Fruit fly (Drosophila melanogaster): ENCODE measurements around the gene CG33641.
A peak's percentile ranks its signal among the peaks of the same experiment; 100 is the strongest.

CG33641 gene

dm6 chr2L:13547738-13548726, 19.2 kb downstream of the CG33641 start (continued):
- TF ChIP-seq acj6 (GFP tag; optimal IDR thresholded peaks at IDR 0.05) (peak; percentile 76), cyc (GFP tag; optimal IDR thresholded peaks at IDR 0.05) (peak; percentile 85), CG3032 (tag; optimal IDR thresholded peaks at IDR 0.05) (peak; percentile 81), esn (GFP tag; optimal IDR thresholded peaks at IDR 0.05) (peak; percentile 87), Hr38 (GFP tag; optimal IDR thresholded peaks at IDR 0.05) (no peak), fkh (GFP tag; optimal IDR thresholded peaks at IDR 0.05) (no peak), CG1621 (tag; optimal IDR thresholded peaks at IDR 0.05) (peak; percentile 16), Smox (GFP tag; optimal IDR thresholded peaks at IDR 0.05) (peak; percentile 82), CG11294 (GFP tag; IDR thresholded peaks at IDR 0.05) (peak; percentile 45; the same call in 1 of the 2 replicates), dsx (GFP tag; optimal IDR thresholded peaks at IDR 0.05; ENCODE audit: poor library complexity, severe bottlenecking) (peak; percentile 52), CG8119 (GFP tag; IDR thresholded peaks at IDR 0.05) (no peak; the same call in 1 of the 3 replicates)

- TF ChIP-seq dac (GFP tag; optimal IDR thresholded peaks at IDR 0.05) (no peak), Blimp-1 (GFP tag; optimal IDR thresholded peaks at IDR 0.05) (peak; percentile 8), ss (GFP tag; optimal IDR thresholded peaks at IDR 0.05) (peak; percentile 86 to 92), svp (GFP tag) (peak; percentile 55), CG1621 (tag; optimal IDR thresholded peaks at IDR 0.05) (peak; percentile 49), CG34406 (GFP tag; optimal IDR thresholded peaks at IDR 0.05) (no peak), CG9139 (GFP tag; optimal IDR thresholded peaks at IDR 0.05) (peak; percentile 49), CG31627 (GFP tag; optimal IDR thresholded peaks at IDR 0.05) (peak; percentile 11), cyc (GFP tag; optimal IDR thresholded peaks at IDR 0.05) (no peak), topi (GFP tag; optimal IDR thresholded peaks at IDR 0.05) (no peak), spab (GFP tag; optimal IDR thresholded peaks at IDR 0.05) (peak; percentile 54), Gug (GFP tag; IDR thresholded peaks at IDR 0.05) (peak; percentile 8; the same call in 1 of the 2 replicates), Hr4 (GFP tag; optimal IDR thresholded peaks at IDR 0.05) (no peak), CG16779 (tag; optimal IDR thresholded peaks at IDR 0.05) (peak; percentile 60), acj6 (GFP tag; optimal IDR thresholded peaks at IDR 0.05) (peak; percentile 7), fkh (GFP tag; optimal IDR thresholded peaks at IDR 0.05) (peak; percentile 92), CG6276 (GFP tag; optimal IDR thresholded peaks at IDR 0.05) (peak; percentile 74), net (GFP tag; optimal IDR thresholded peaks at IDR 0.05) (peak; percentile 42), CG11762 (GFP tag; optimal IDR thresholded peaks at IDR 0.05; ENCODE audit: insufficient read depth) (no peak), CG10631 (GFP tag; optimal IDR thresholded peaks at IDR 0.05) (no peak), vri (GFP tag; optimal IDR thresholded peaks at IDR 0.05) (peak; percentile 22), Sox15 (GFP tag; optimal IDR thresholded peaks at IDR 0.05) (peak; percentile 6), Ets21C (GFP tag; optimal IDR thresholded peaks at IDR 0.05) (no peak), CG6808 (GFP tag; optimal IDR thresholded peaks at IDR 0.05) (peak; percentile 55), pdm3 (GFP tag; optimal IDR thresholded peaks at IDR 0.05) (no peak), CG15336 (GFP tag; IDR thresholded peaks at IDR 0.05) (peak; percentile 49; the same call in 1 of the 2 replicates), fd85E (GFP tag; optimal IDR thresholded peaks at IDR 0.05) (no peak), OdsH (GFP tag; optimal IDR thresholded peaks at IDR 0.05) (no peak), CG3032 (tag; optimal IDR thresholded peaks at IDR 0.05) (peak; percentile 26), Hr39 (GFP tag; optimal IDR thresholded peaks at IDR 0.05) (peak; percentile 22), Met (GFP tag; optimal IDR thresholded peaks at IDR 0.05) (no peak), CG10669 (GFP tag; optimal IDR thresholded peaks at IDR 0.05) (peak; percentile 39), Eip93F (GFP tag; optimal IDR thresholded peaks at IDR 0.05) (peak; percentile 7), CG6163 (GFP tag; IDR thresholded peaks at IDR 0.05) (peak; percentile 57; the same call in 2 of the 3 replicates), fd59A (GFP tag; optimal IDR thresholded peaks at IDR 0.05) (peak; percentile 18), CG8119 (GFP tag; IDR thresholded peaks at IDR 0.05) (peak; percentile 71), CG8319 (GFP tag; optimal IDR thresholded peaks at IDR 0.05) (no peak), CG32006 (GFP tag; optimal IDR thresholded peaks at IDR 0.05) (peak; percentile 22)
Observed at dm6 chr2L:13548786-13549780, 20.2 kb downstream of the CG33641 start, which contains the start of gene B4. TSS of gene B4 (minus strand) at chr2L:13549328.
